Worm (Caenorhabditis elegans) whole organism, young adult: Measurements from ENCODE around the gene ruvb-1.

Experiments used
- B0019.2 ChIP-seq: fragments of 200-800 bp; sonication (Bioruptor generic); conservative IDR thresholded peaks from 2 replicates; pipeline ENCODE4 v1.3.6; 2022; ENCODE audit warnings: missing genetic modification reagents, missing genetic modification characterization, missing compliant biosample characterization
- B0035.1 ChIP-seq: sonication (generic microtip); optimal IDR thresholded peaks from 2 replicates; lab custom pipeline; 2016; ENCODE audit warnings: missing genetic modification characterization, mild to moderate bottlenecking, missing compliant biosample characterization, missing genotype, missing genetic modification reagents
- B0336.3 ChIP-seq: fragments of 200-800 bp; sonication (Bioruptor generic); IDR thresholded peaks from 2 replicates; pipeline ENCODE4 v1.3.6; 2022; ENCODE audit warnings: missing genetic modification characterization, missing compliant biosample characterization
- C17E4.6 ChIP-seq: fragments of 200-800 bp; sonication (Bioruptor generic); IDR thresholded peaks from 2 replicates; pipeline ENCODE4 v1.3.6; 2022; ENCODE audit warnings: missing genetic modification reagents, missing genetic modification characterization, missing compliant biosample characterization
- D2030.7 ChIP-seq: fragments of 200-800 bp; sonication (Bioruptor generic); IDR thresholded peaks from 2 replicates; pipeline ENCODE4 v1.3.6; 2022; ENCODE audit warnings: missing genetic modification reagents, missing genetic modification characterization, missing compliant biosample characterization
- F23B12.7 ChIP-seq: sonication (generic microtip); optimal IDR thresholded peaks from 2 replicates; lab custom pipeline; 2017; ENCODE audit warnings: missing genetic modification characterization, mild to moderate bottlenecking, missing compliant biosample characterization, antibody characterized with exemption, moderate library complexity; ENCODE audit not compliant: insufficient read depth
- F33H1.4 ChIP-seq: fragments of 200-800 bp; sonication (Bioruptor generic); IDR thresholded peaks from 2 replicates; pipeline ENCODE4 v1.3.6; 2022; ENCODE audit warnings: missing genetic modification reagents, missing genetic modification characterization, missing compliant biosample characterization
- F39B2.1 ChIP-seq: fragments of 200-800 bp; sonication (Bioruptor generic); IDR thresholded peaks from 2 replicates; pipeline ENCODE4 v1.3.6; 2022; ENCODE audit warnings: missing genetic modification reagents, missing genetic modification characterization, missing compliant biosample characterization
- K11D2.4 ChIP-seq: fragments of 200-800 bp; sonication (Bioruptor generic); IDR thresholded peaks from 2 replicates; pipeline ENCODE4 v1.3.6; 2022; ENCODE audit warnings: missing genetic modification reagents, missing genetic modification characterization, missing compliant biosample characterization
- Y53F4B.3 ChIP-seq: fragments of 200-800 bp; sonication (Bioruptor generic); IDR thresholded peaks from 2 replicates; pipeline ENCODE4 v1.3.6; 2022; ENCODE audit warnings: missing genetic modification reagents, missing genetic modification characterization, missing compliant biosample characterization
- Y53G8AR.9 ChIP-seq: fragments of 200-800 bp; sonication (Bioruptor generic); conservative IDR thresholded peaks from 2 replicates; pipeline ENCODE4 v1.3.6; 2022; ENCODE audit warnings: missing genetic modification reagents, missing genetic modification characterization, missing compliant biosample characterization
- Y67H2A.10 ChIP-seq: fragments of 200-800 bp; sonication (Bioruptor generic); conservative IDR thresholded peaks from 2 replicates; pipeline ENCODE4 v1.3.6; 2022; ENCODE audit warnings: missing genetic modification reagents, missing genetic modification characterization, missing compliant biosample characterization
- Y79H2A.3 ChIP-seq: fragments of 200-800 bp; sonication (Bioruptor generic); conservative IDR thresholded peaks from 2 replicates; pipeline ENCODE4 v1.3.6; 2022; ENCODE audit warnings: missing genetic modification reagents, missing genetic modification characterization, missing compliant biosample characterization
- Y95B8A.8 ChIP-seq: fragments of 200-800 bp; sonication (Bioruptor generic); IDR thresholded peaks from 2 replicates; pipeline ENCODE4 v1.3.6; 2022; ENCODE audit warnings: missing genetic modification reagents, missing genetic modification characterization, missing compliant biosample characterization
- ama-1 ChIP-seq, 3 experiments: fragments of 150-350 bp in 1 of 3; sonication (generic microtip) in 2 of 3; optimal IDR thresholded peaks; 2 replicates each; lab custom pipeline; 2014 to 2018; ENCODE audit warnings: missing biosample characterization in 2 of 3, missing genetic modification characterization in 2 of 3, missing genetic modification reagents in 2 of 3
- attf-5 ChIP-seq: fragments of 200-800 bp; sonication (Bioruptor generic); optimal IDR thresholded peaks from 2 replicates; lab custom pipeline; 2018; ENCODE audit warnings: mild to moderate bottlenecking, missing genetic modification characterization, missing compliant biosample characterization
- attf-6 ChIP-seq: fragments of 200-800 bp; sonication (Bioruptor generic); IDR thresholded peaks from 2 replicates; pipeline ENCODE4 v1.3.6; 2022; ENCODE audit warnings: missing genetic modification reagents, missing genetic modification characterization, missing compliant biosample characterization
- cebp-1 ChIP-seq, 2 experiments: fragments of 200-800 bp in 1 of 2; sonication (Bioruptor generic) in 1 of 2; sonication (generic microtip) in 1 of 2; IDR thresholded peaks in 1 of 2; optimal IDR thresholded peaks in 1 of 2; 2 replicates each; pipeline versions ENCODE4 v1.3.6 to Lab custom; 2017 to 2022; ENCODE audit warnings: missing compliant biosample characterization in 2 of 2, missing genetic modification characterization in 2 of 2, mild to moderate bottlenecking in 1 of 2, missing genetic modification reagents in 1 of 2, moderate library complexity in 1 of 2
- ceh-100 ChIP-seq: fragments of 200-800 bp; sonication (Bioruptor generic); IDR thresholded peaks from 2 replicates; pipeline ENCODE4 v1.3.6; 2022; ENCODE audit warnings: missing genetic modification reagents, missing genetic modification characterization, missing compliant biosample characterization
- ceh-91 ChIP-seq: fragments of 200-800 bp; sonication (Bioruptor generic); IDR thresholded peaks from 2 replicates; pipeline ENCODE4 v1.3.6; 2022; ENCODE audit warnings: missing genetic modification reagents, missing genetic modification characterization, missing compliant biosample characterization
- egl-18 ChIP-seq: fragments of 200-800 bp; sonication (Bioruptor generic); IDR thresholded peaks from 2 replicates; pipeline ENCODE4 v1.3.6; 2022; ENCODE audit warnings: missing genetic modification reagents, missing genetic modification characterization, missing compliant biosample characterization
- gei-17 ChIP-seq: fragments of 200-800 bp; sonication (Bioruptor generic); optimal IDR thresholded peaks from 2 replicates; lab custom pipeline; 2018; ENCODE audit warnings: mild to moderate bottlenecking, missing genetic modification characterization, missing compliant biosample characterization
- hlh-12 ChIP-seq: sonication (generic microtip); optimal IDR thresholded peaks from 2 replicates; lab custom pipeline; 2016; ENCODE audit warnings: missing genetic modification characterization, missing compliant biosample characterization
- hmg-1.2 ChIP-seq: fragments of 200-800 bp; sonication (Bioruptor generic); IDR thresholded peaks from 2 replicates; pipeline ENCODE4 v1.3.6; 2022; ENCODE audit warnings: missing genetic modification reagents, missing genetic modification characterization, missing compliant biosample characterization
- hrde-1 ChIP-seq: sonication (generic microtip); optimal IDR thresholded peaks from 2 replicates; lab custom pipeline; 2016; ENCODE audit warnings: missing genetic modification characterization, mild to moderate bottlenecking, missing compliant biosample characterization, moderate library complexity, missing genotype, missing genetic modification reagents, borderline replicate concordance
- lag-1 ChIP-seq: fragments of 200-800 bp; sonication (Bioruptor generic); IDR thresholded peaks from 2 replicates; pipeline ENCODE4 v1.3.6; 2022; ENCODE audit warnings: missing genetic modification reagents, missing genetic modification characterization, missing compliant biosample characterization
- let-607 ChIP-seq, 2 experiments: fragments of 200-800 bp in 1 of 2; sonication (Bioruptor generic) in 1 of 2; sonication (generic microtip) in 1 of 2; optimal IDR thresholded peaks; 2 replicates each; lab custom pipeline; 2016 to 2018; ENCODE audit warnings: mild to moderate bottlenecking in 2 of 2, missing compliant biosample characterization in 2 of 2, missing genetic modification characterization in 2 of 2, moderate library complexity in 2 of 2, missing genotype in 1 of 2
- lin-35 ChIP-seq, 3 experiments: fragments of 150-350 bp in 2 of 3; sonication (generic microtip) in 1 of 3; optimal IDR thresholded peaks; 2 replicates each; lab custom pipeline; 2014 to 2018; ENCODE audit warnings: missing biosample characterization in 3 of 3, missing genetic modification characterization in 3 of 3, missing genetic modification reagents in 3 of 3
- lsl-1 ChIP-seq: fragments of 200-800 bp; sonication (Bioruptor generic); optimal IDR thresholded peaks from 2 replicates; lab custom pipeline; 2018; ENCODE audit warnings: mild to moderate bottlenecking, missing genetic modification characterization, moderate library complexity, missing compliant biosample characterization
- mcd-1 ChIP-seq: fragments of 200-800 bp; sonication (Bioruptor generic); IDR thresholded peaks from 2 replicates; pipeline ENCODE4 v1.3.6; 2022; ENCODE audit warnings: missing genetic modification reagents, missing genetic modification characterization, missing compliant biosample characterization
- nfyb-1 ChIP-seq: fragments of 200-800 bp; sonication (Bioruptor generic); IDR thresholded peaks from 2 replicates; pipeline ENCODE4 v1.3.6; 2022; ENCODE audit warnings: missing genetic modification reagents, missing genetic modification characterization, missing compliant biosample characterization
- nhr-27 ChIP-seq: fragments of 200-800 bp; sonication (Bioruptor generic); optimal IDR thresholded peaks from 2 replicates; lab custom pipeline; 2018; ENCODE audit warnings: mild to moderate bottlenecking, missing genetic modification characterization, moderate library complexity, missing compliant biosample characterization
- nhr-80 ChIP-seq: sonication (generic microtip); optimal IDR thresholded peaks from 2 replicates; lab custom pipeline; 2016; ENCODE audit warnings: missing genetic modification characterization, missing compliant biosample characterization
- rpc-1 ChIP-seq, 2 experiments: fragments of 150-350 bp in 1 of 2; sonication (generic microtip) in 1 of 2; optimal IDR thresholded peaks; 2 replicates each; lab custom pipeline; 2014 to 2018; ENCODE audit warnings: missing biosample characterization in 1 of 2, missing genetic modification characterization in 1 of 2, missing genetic modification reagents in 1 of 2, missing genotype in 1 of 2
- snpc-3.4 ChIP-seq: sonication (generic microtip); optimal IDR thresholded peaks from 2 replicates; lab custom pipeline; 2017; ENCODE audit warnings: missing genetic modification characterization, mild to moderate bottlenecking, missing compliant biosample characterization, antibody characterized with exemption, moderate library complexity, missing genotype, missing genetic modification reagents
- somi-1 ChIP-seq: fragments of 200-800 bp; sonication (Bioruptor generic); optimal IDR thresholded peaks from 2 replicates; lab custom pipeline; 2018; ENCODE audit warnings: mild to moderate bottlenecking, missing genetic modification characterization, missing compliant biosample characterization
- tbp1 ChIP-seq: fragments of 200-800 bp; sonication (Bioruptor generic); optimal IDR thresholded peaks from 2 replicates; lab custom pipeline; 2018; ENCODE audit warnings: mild to moderate bottlenecking, missing genetic modification characterization, missing compliant biosample characterization
- tlf-1 ChIP-seq: fragments of 200-800 bp; sonication (Bioruptor generic); optimal IDR thresholded peaks from 2 replicates; lab custom pipeline; 2018; ENCODE audit warnings: mild to moderate bottlenecking, missing genetic modification characterization, missing compliant biosample characterization
- unc-130 ChIP-seq: sonication (generic microtip); optimal IDR thresholded peaks from 2 replicates; lab custom pipeline; 2016; ENCODE audit warnings: missing genetic modification reagents, missing genetic modification characterization, missing compliant biosample characterization
- xnd-1 ChIP-seq: sonication (generic microtip); optimal IDR thresholded peaks from 2 replicates; lab custom pipeline; 2016; ENCODE audit warnings: missing genotype, missing genetic modification reagents, missing genetic modification characterization, missing compliant biosample characterization
- ztf-18 ChIP-seq: sonication (generic microtip); optimal IDR thresholded peaks from 2 replicates; lab custom pipeline; 2016; ENCODE audit warnings: missing genotype, mild to moderate bottlenecking, missing genetic modification characterization, missing compliant biosample characterization

The ruvb-1 gene

ce11 chrV:9980731-9981483, at the start of gene ruvb-1, which contains the start of gene tofu-1 (continued):
- peak; percentile 91 for TF ChIP-seq mcd-1 (GFP tag; lab: Robert Waterston, UW)
- 0 out of 2 replicates have a peak, but pooled peaks have one; percentile 15 for TF ChIP-seq B0336.3 (GFP tag; lab: Robert Waterston, UW)
- TF ChIP-seq ceh-100 (GFP tag; lab: Robert Waterston, UW), result peak; percentile 97
- TF ChIP-seq attf-5 (GFP tag; lab: Kevin White, UChicago), result peak; percentile 74
- TF ChIP-seq Y67H2A.10 (GFP tag; lab: Robert Waterston, UW), result 0 out of 2 replicates have a peak, but pooled peaks have one; percentile 47
- peak; percentile 35 for TF ChIP-seq D2030.7 (GFP tag; lab: Robert Waterston, UW)
- peak; percentile 50; the same call in 1 of the 2 replicates for TF ChIP-seq K11D2.4 (GFP tag; lab: Robert Waterston, UW)
- TF ChIP-seq hmg-1.2 (GFP tag; lab: Robert Waterston, UW), result peak; percentile 49
- peak in 1 of 2 experiments; percentile 34 for TF ChIP-seq let-607 (tag; optimal IDR thresholded peaks at IDR 0.05; lab: Kevin White, UChicago)
- 0 out of 2 replicates have a peak, but pooled peaks have one; percentile 45 for TF ChIP-seq B0019.2 (GFP tag; lab: Robert Waterston, UW)

ce11 chrV:10023062-10023536, 42.5 kb upstream of the ruvb-1 start:
- TF ChIP-seq Y53F4B.3 (0 out of 2 replicates have a peak, but pooled peaks have one; percentile 37), hlh-12 (tag; lab: Kevin White, UChicago) (no peak), K11D2.4 (GFP tag; lab: Robert Waterston, UW) (no peak), D2030.7 (GFP tag; lab: Robert Waterston, UW) (peak; percentile 93), snpc-3.4 (tag; lab: Kevin White, UChicago) (peak; percentile 84), attf-6 (GFP tag; lab: Robert Waterston, UW) (peak; percentile 78; the same call in 1 of the 2 replicates), Y79H2A.3 (peak; percentile 98), C17E4.6 (GFP tag; lab: Robert Waterston, UW) (peak; percentile 61; the same call in 1 of the 2 replicates), lag-1 (GFP tag; lab: Robert Waterston, UW) (no peak), egl-18 (GFP tag; lab: Robert Waterston, UW) (no peak), cebp-1 (GFP tag; IDR thresholded peaks at IDR 0.05; lab: Robert Waterston, UW) (no peak), cebp-1 (tag; optimal IDR thresholded peaks at IDR 0.05; lab: Kevin White, UChicago) (peak; percentile 3), lin-35 (GFP tag; optimal IDR thresholded peaks at IDR 0.05; lab: Kevin White, UChicago) (peak in 1 of 3 experiments; percentile 20), hrde-1 (tag; lab: Kevin White, UChicago) (peak; percentile 97), nfyb-1 (GFP tag; lab: Robert Waterston, UW) (no peak), F39B2.1 (GFP tag; lab: Robert Waterston, UW) (no peak), Y95B8A.8 (GFP tag; lab: Robert Waterston, UW) (peak; percentile 97), F23B12.7 (tag; lab: Kevin White, UChicago) (peak; percentile 58), unc-130 (GFP tag; lab: Kevin White, UChicago) (peak; percentile 97), gei-17 (GFP tag; lab: Kevin White, UChicago) (no peak), lsl-1 (GFP tag; lab: Kevin White, UChicago) (peak; percentile 23), ceh-91 (peak; percentile 41), ama-1 (optimal IDR thresholded peaks at IDR 0.05; lab: Kevin White, UChicago) (no peak), ama-1 (GFP tag; optimal IDR thresholded peaks at IDR 0.05; lab: Kevin White, UChicago) (peak; percentile 33 to 73), ztf-18 (tag; lab: Kevin White, UChicago) (no peak), nhr-27 (tag; lab: Kevin White, UChicago) (peak; percentile 80), B0336.3 (GFP tag; lab: Robert Waterston, UW) (peak; percentile 46; the same call in 1 of the 2 replicates), F33H1.4 (GFP tag; lab: Robert Waterston, UW) (0 out of 2 replicates have a peak, but pooled peaks have one; percentile 7), B0019.2 (GFP tag; lab: Robert Waterston, UW) (peak; percentile 59; the same call in 1 of the 2 replicates), xnd-1 (peak; percentile 5), somi-1 (no peak), tlf-1 (GFP tag; lab: Kevin White, UChicago) (peak; percentile 62), tbp1 (peak; percentile 55), Y53G8AR.9 (GFP tag; lab: Robert Waterston, UW) (no peak), B0035.1 (tag; lab: Kevin White, UChicago) (no peak), nhr-80 (no peak), rpc-1 (optimal IDR thresholded peaks at IDR 0.05; lab: Kevin White, UChicago) (no peak), rpc-1 (tag; optimal IDR thresholded peaks at IDR 0.05; lab: Kevin White, UChicago) (peak; percentile 12)
